Worm (Caenorhabditis elegans) whole organism, young adult: ENCODE results near the gene tbg-1.

Source experiments
- B0035.1 ChIP-seq: sonication (generic microtip); optimal IDR thresholded peaks from 2 replicates; lab custom pipeline; 2016; ENCODE audit warnings: missing genetic modification characterization, mild to moderate bottlenecking, missing compliant biosample characterization, missing genotype, missing genetic modification reagents
- ZK185.1 ChIP-seq: sonication (generic microtip); optimal IDR thresholded peaks from 2 replicates; lab custom pipeline; 2016; ENCODE audit warnings: mild to moderate bottlenecking, missing genetic modification characterization, missing compliant biosample characterization; ENCODE audit not compliant: poor library complexity, severe bottlenecking
- ama-1 ChIP-seq, 3 experiments: fragments of 150-350 bp in 1 of 3; sonication (generic microtip) in 2 of 3; optimal IDR thresholded peaks; 2 replicates each; lab custom pipeline; 2014 to 2018; ENCODE audit warnings: missing biosample characterization in 2 of 3, missing genetic modification characterization in 2 of 3, missing genetic modification reagents in 2 of 3
- athp-1 ChIP-seq: sonication (generic microtip); optimal IDR thresholded peaks from 2 replicates; lab custom pipeline; 2017; ENCODE audit warnings: mild to moderate bottlenecking, missing genetic modification characterization, missing compliant biosample characterization
- madf-3 ChIP-seq: fragments of 200-800 bp; sonication (Bioruptor generic); IDR thresholded peaks from 2 replicates; pipeline ENCODE4 v1.3.6; 2022; ENCODE audit warnings: missing genetic modification reagents, missing genetic modification characterization, missing compliant biosample characterization
- nhr-80 ChIP-seq: sonication (generic microtip); optimal IDR thresholded peaks from 2 replicates; lab custom pipeline; 2016; ENCODE audit warnings: missing genetic modification characterization, missing compliant biosample characterization
- snpc-1.1 ChIP-seq: sonication (generic microtip); optimal IDR thresholded peaks from 2 replicates; lab custom pipeline; 2017; ENCODE audit warnings: missing genetic modification characterization, mild to moderate bottlenecking, missing compliant biosample characterization, antibody characterized with exemption, moderate library complexity, missing genotype, missing genetic modification reagents; ENCODE audit not compliant: insufficient read depth
- snpc-4 ChIP-seq, 5 experiments: fragments of 150-350 bp in 1 of 5; sonication (generic microtip) in 4 of 5; optimal IDR thresholded peaks; 2 replicates each; lab custom pipeline; 2014 to 2018; ENCODE audit warnings: missing genetic modification characterization in 5 of 5, missing biosample characterization in 3 of 5, antibody characterized with exemption in 2 of 5, mild to moderate bottlenecking in 2 of 5, missing compliant biosample characterization in 2 of 5, missing genotype in 2 of 5, moderate library complexity in 2 of 5, missing genetic modification reagents in 1 of 5

ce11 chrIII:9623460-9623859, 5.5 kb downstream of the tbg-1 start:
- TF ChIP-seq athp-1 (tag; lab: Kevin White, UChicago) (no peak), ama-1 (optimal IDR thresholded peaks at IDR 0.05; lab: Kevin White, UChicago) (no peak), ama-1 (GFP tag; optimal IDR thresholded peaks at IDR 0.05; lab: Kevin White, UChicago) (no peak), snpc-1.1 (tag; lab: Kevin White, UChicago) (no peak), ZK185.1 (tag; lab: Kevin White, UChicago) (no peak), B0035.1 (tag; lab: Kevin White, UChicago) (no peak), snpc-4 (GFP tag; optimal IDR thresholded peaks at IDR 0.05; lab: Kevin White, UChicago) (no peak), snpc-4 (tag; optimal IDR thresholded peaks at IDR 0.05; lab: Kevin White, UChicago) (no peak), nhr-80 (tag; lab: Kevin White, UChicago) (no peak), madf-3 (GFP tag; lab: Robert Waterston, UW) (no peak)
